Worm (Caenorhabditis elegans): ENCODE measurements around the gene mlt-8.
"Not testable (repeated sequence)": the region's sequence is repeated elsewhere in the genome, so short reads cannot be mapped to it uniquely, and the experiment has no call there.

DNA sequence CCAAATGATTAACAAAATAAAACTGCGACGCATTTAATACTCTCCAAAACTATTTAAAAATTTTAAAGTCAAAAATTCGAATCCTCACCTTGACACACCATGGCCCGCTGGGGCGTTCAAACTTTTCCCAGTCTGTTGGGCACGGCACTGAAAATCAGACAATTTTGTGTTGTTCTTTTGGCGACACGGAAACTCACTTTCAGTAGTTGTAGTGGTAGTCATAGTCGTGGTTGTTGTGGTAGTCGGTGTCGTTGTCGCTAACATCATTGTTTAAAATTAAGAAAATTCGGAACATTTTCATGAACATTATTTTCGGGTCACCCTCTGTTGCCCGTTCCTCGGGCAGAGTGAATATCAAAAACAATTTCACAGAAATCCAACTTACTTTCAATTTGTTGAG lies 40.5 kb upstream of the mlt-8 start, which contains the start of gene clec-118:
- TF ChIP-seq unc-55 (GFP tag; optimal IDR thresholded peaks at IDR 0.05); fkh-10 (GFP tag; optimal IDR thresholded peaks at IDR 0.05); pqm-1 (tag; optimal IDR thresholded peaks at IDR 0.05); ama-1 (optimal IDR thresholded peaks at IDR 0.05); F13H6.1 (tag; optimal IDR thresholded peaks at IDR 0.05); nhr-11 (tag; optimal IDR thresholded peaks at IDR 0.05); ceh-2 (tag; optimal IDR thresholded peaks at IDR 0.05); fkh-6 (tag; optimal IDR thresholded peaks at IDR 0.05); ceh-9 (tag; optimal IDR thresholded peaks at IDR 0.05); pha-4 (tag; optimal IDR thresholded peaks at IDR 0.05); ceh-22 (tag; optimal IDR thresholded peaks at IDR 0.05); elt-2 (tag; optimal IDR thresholded peaks at IDR 0.05): not testable (repeated sequence)

Data from whole organism, late embryonic.